Fruit fly (Drosophila melanogaster) whole organism, adult: ENCODE results near the gene CG14401.

ENCODE experiments used
- CG11617 ChIP-seq: fragments of 200-800 bp; sonication (Bioruptor generic); optimal IDR thresholded peaks from 2 replicates; lab custom pipeline; 2017; ENCODE audit warnings: mild to moderate bottlenecking, missing biosample characterization, missing genetic modification reagents, missing genetic modification characterization
- CG14711 ChIP-seq: fragments of 200-800 bp; sonication (Bioruptor generic); optimal IDR thresholded peaks from 2 replicates; lab custom pipeline; 2018; ENCODE audit warnings: missing biosample characterization, mild to moderate bottlenecking, missing genetic modification characterization, moderate library complexity
- CG7045 ChIP-seq: fragments of 200-800 bp; sonication (Bioruptor generic); optimal IDR thresholded peaks from 2 replicates; lab custom pipeline; 2017; ENCODE audit warnings: missing biosample characterization, mild to moderate bottlenecking, missing genetic modification characterization
- CG7101 ChIP-seq: fragments of 200-800 bp; sonication (Bioruptor generic); optimal IDR thresholded peaks from 2 replicates; lab custom pipeline; 2018; ENCODE audit warnings: missing biosample characterization, mild to moderate bottlenecking, missing genetic modification characterization, moderate library complexity
- Clk ChIP-seq: fragments of 200-800 bp; sonication (Bioruptor generic); optimal IDR thresholded peaks from 2 replicates; lab custom pipeline; 2017; ENCODE audit warnings: missing biosample characterization, missing genetic modification characterization
- Hr96 ChIP-seq: fragments of 200-800 bp; sonication (Bioruptor generic); optimal IDR thresholded peaks from 2 replicates; lab custom pipeline; 2016; ENCODE audit warnings: missing biosample characterization, missing genetic modification characterization
- Mnt ChIP-seq: fragments of 200-800 bp; sonication (Bioruptor generic); optimal IDR thresholded peaks from 2 replicates; lab custom pipeline; 2016; ENCODE audit warnings: missing biosample characterization, mild to moderate bottlenecking, missing genetic modification characterization
- cic ChIP-seq: fragments of 200-800 bp; sonication (Bioruptor generic); optimal IDR thresholded peaks from 2 replicates; lab custom pipeline; 2017; ENCODE audit warnings: missing biosample characterization, mild to moderate bottlenecking, missing genetic modification characterization, moderate library complexity
- kay ChIP-seq: fragments of 200-800 bp; sonication (Bioruptor generic); peaks from one replicate; lab custom pipeline; 2016; ENCODE audit warnings: missing biosample characterization, missing genetic modification characterization, borderline replicate concordance
- pad ChIP-seq: fragments of 200-800 bp; sonication (Bioruptor generic); optimal IDR thresholded peaks from 3 replicates; lab custom pipeline; 2017; ENCODE audit warnings: missing biosample characterization, missing genetic modification characterization, mild to moderate bottlenecking, moderate library complexity, missing genetic modification reagents
- tj ChIP-seq: fragments of 200-800 bp; sonication (Bioruptor generic); optimal IDR thresholded peaks from 3 replicates; lab custom pipeline; 2017; ENCODE audit warnings: missing biosample characterization, mild to moderate bottlenecking, missing genetic modification characterization, moderate library complexity
- toe ChIP-seq: fragments of 200-800 bp; sonication (Bioruptor generic); optimal IDR thresholded peaks from 2 replicates; lab custom pipeline; 2016; ENCODE audit warnings: missing biosample characterization, missing genetic modification characterization

DNA sequence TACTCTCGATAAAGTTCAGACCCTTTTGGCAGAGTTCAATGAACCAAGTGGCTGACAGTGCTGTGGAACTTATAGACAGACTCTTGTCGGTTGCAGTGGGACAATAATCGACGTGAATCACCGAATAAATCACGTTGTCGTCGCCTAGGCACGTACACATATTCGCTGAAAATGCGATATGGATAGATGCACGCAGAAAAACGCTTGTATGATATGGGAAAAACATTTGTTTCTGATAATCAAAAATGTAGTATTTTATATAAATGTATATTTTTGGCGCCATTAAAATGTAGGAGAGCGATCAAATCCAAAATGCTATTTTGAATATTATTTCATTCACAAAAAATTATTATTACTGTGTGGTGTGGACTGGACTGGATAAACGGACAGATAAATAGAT is 45.6 kb downstream of the CG14401 start:
- TF ChIP-seq CG7101 (tag; lab: Kevin White, UChicago) (peak; percentile 46), CG14711 (tag; lab: Kevin White, UChicago) (peak; percentile 20), pad (GFP tag; lab: Kevin White, UChicago) (no peak), Mnt (no peak), Hr96 (GFP tag; lab: Kevin White, UChicago) (no peak), tj (GFP tag; lab: Kevin White, UChicago) (peak; percentile 37), CG11617 (GFP tag; lab: Kevin White, UChicago) (peak; percentile 24), toe (GFP tag; lab: Kevin White, UChicago) (no peak), kay (no peak), cic (no peak), Clk (GFP tag; lab: Kevin White, UChicago) (no peak), CG7045 (no peak)
